Fruit fly (Drosophila melanogaster): Measurements from ENCODE around the gene mio.
A peak's percentile ranks its signal among the peaks of the same experiment; 100 is the strongest.

- TF ChIP-seq Snoo (tag; optimal IDR thresholded peaks at IDR 0.05) (peak; percentile 73), EcR (GFP tag; optimal IDR thresholded peaks at IDR 0.05) (peak; percentile 61), rn (GFP tag; IDR thresholded peaks at IDR 0.05) (peak; percentile 78), CG15710 (tag; optimal IDR thresholded peaks at IDR 0.05) (peak; percentile 85), CG9948 (tag; optimal IDR thresholded peaks at IDR 0.05) (peak; percentile 89), CG8301 (tag; optimal IDR thresholded peaks at IDR 0.05) (peak; percentile 89), CG13204 (GFP tag; optimal IDR thresholded peaks at IDR 0.05) (peak; percentile 69), gl (tag; optimal IDR thresholded peaks at IDR 0.05) (peak; percentile 67)
Measured at dm6 chr2L:2180120-2180539, 37.0 kb upstream of the mio start.
